Worm (Caenorhabditis elegans) whole organism, L1 larva: Measurements from ENCODE around the gene Y37E11AM.3.

Source experiments
- aly-2 ChIP-seq: fragments of 150-350 bp; optimal IDR thresholded peaks from 2 replicates; lab custom pipeline; 2014; ENCODE audit warnings: missing biosample characterization, missing genetic modification characterization
- hlh-17 ChIP-seq: fragments of 200-800 bp; sonication (Bioruptor generic); optimal IDR thresholded peaks from 2 replicates; lab custom pipeline; 2018; ENCODE audit warnings: missing genetic modification characterization, mild to moderate bottlenecking, missing compliant biosample characterization, moderate library complexity, borderline replicate concordance
- lin-39 ChIP-seq: fragments of 150-350 bp; optimal IDR thresholded peaks from 2 replicates; lab custom pipeline; 2014; ENCODE audit warnings: missing biosample characterization, missing genetic modification reagents, missing genetic modification characterization
- skn-1 ChIP-seq: fragments of 150-350 bp; optimal IDR thresholded peaks from 2 replicates; lab custom pipeline; 2014; ENCODE audit warnings: missing biosample characterization, missing genetic modification characterization

DNA sequence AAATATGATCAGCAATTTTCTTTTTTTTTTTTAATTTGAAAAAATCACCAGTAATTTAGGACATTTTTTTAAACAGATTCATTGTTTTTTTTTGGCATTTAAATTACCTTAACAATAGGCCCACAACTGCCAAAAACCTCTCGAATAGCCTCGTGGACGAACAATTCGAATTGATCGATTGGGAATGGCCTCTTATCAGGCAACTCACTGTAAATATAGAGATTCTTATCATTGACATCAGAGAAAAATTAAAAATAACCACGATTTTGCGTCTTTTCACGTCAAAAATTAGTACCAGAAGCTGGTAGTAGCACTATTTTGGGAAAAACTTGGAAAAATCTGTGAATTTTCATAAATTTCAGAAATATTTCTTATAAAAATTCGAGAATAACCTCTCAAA, 3.0 kb upstream of the Y37E11AM.3 start:
- no peak for TF ChIP-seq skn-1 (tag; lab: Kevin White, UChicago)
- TF ChIP-seq lin-39 (tag; lab: Kevin White, UChicago) = no peak
- no peak for TF ChIP-seq hlh-17 (GFP tag; lab: Kevin White, UChicago)
- no peak for TF ChIP-seq aly-2 (tag; lab: Kevin White, UChicago)
